Fruit fly (Drosophila melanogaster): ENCODE measurements around the gene spen.

spen gene

dm6 chr2L:203529-204127 is 44.8 kb downstream of the spen start, which contains the start of gene mRpL10 (continued):
- TF ChIP-seq CG30403 (GFP tag; optimal IDR thresholded peaks at IDR 0.05) = peak; percentile 51
- TF ChIP-seq mam (GFP tag; optimal IDR thresholded peaks at IDR 0.05) = peak; percentile 20
- peak; percentile 74 for TF ChIP-seq lbe (GFP tag; optimal IDR thresholded peaks at IDR 0.05)
- peak; percentile 29 for TF ChIP-seq CG9437 (GFP tag; optimal IDR thresholded peaks at IDR 0.05)
- TF ChIP-seq chn (GFP tag; optimal IDR thresholded peaks at IDR 0.05) = peak; percentile 26
- peak; percentile 86 for TF ChIP-seq HLH4C (GFP tag; IDR thresholded peaks at IDR 0.05; ENCODE audit: partially characterized antibody)
- peak; percentile 11 for TF ChIP-seq CG9797 (GFP tag; optimal IDR thresholded peaks at IDR 0.05)
- TF ChIP-seq slou (GFP tag; optimal IDR thresholded peaks at IDR 0.05) = peak; percentile 29
- TF ChIP-seq NK7.1 (GFP tag; optimal IDR thresholded peaks at IDR 0.05) = no peak
- peak; percentile 88 for TF ChIP-seq ato (GFP tag; IDR thresholded peaks at IDR 0.05; ENCODE audit: partially characterized antibody)
- TF ChIP-seq CG1024 (GFP tag; IDR thresholded peaks at IDR 0.05) = 0 out of 2 replicates have a peak, but pooled peaks have one; percentile 36
- TF ChIP-seq Xbp1 (GFP tag; optimal IDR thresholded peaks at IDR 0.05) = peak; percentile 20
- peak; percentile 68 for TF ChIP-seq CG2116 (GFP tag; optimal IDR thresholded peaks at IDR 0.05)
- TF ChIP-seq CG30020 (tag; optimal IDR thresholded peaks at IDR 0.05) = peak; percentile 65
- TF ChIP-seq jigr1 (GFP tag; IDR thresholded peaks at IDR 0.05) = peak; percentile 64; the same call in 1 of the 3 replicates
- TF ChIP-seq Dad (GFP tag; optimal IDR thresholded peaks at IDR 0.05) = peak; percentile 16
- peak; percentile 20 for TF ChIP-seq Mad (GFP tag; optimal IDR thresholded peaks at IDR 0.05)
- peak; percentile 93 for TF ChIP-seq Bgb (GFP tag; IDR thresholded peaks at IDR 0.05; ENCODE audit: partially characterized antibody)
- peak; percentile 55 for TF ChIP-seq lilli (GFP tag; optimal IDR thresholded peaks at IDR 0.05)
- TF ChIP-seq chm (GFP tag; IDR thresholded peaks at IDR 0.05) = no peak
- TF ChIP-seq CG14710 (tag; optimal IDR thresholded peaks at IDR 0.05) = peak; percentile 54
- TF ChIP-seq CG12236 (GFP tag; optimal IDR thresholded peaks at IDR 0.05) = no peak
- TF ChIP-seq pan (optimal IDR thresholded peaks at IDR 0.05) = no peak
- no peak for TF ChIP-seq pan (GFP tag; optimal IDR thresholded peaks at IDR 0.05 in 1 of 2, IDR thresholded peaks at IDR 0.05 in 1 of 2)
- no peak for TF ChIP-seq CG2889 (GFP tag; IDR thresholded peaks at IDR 0.05)
- peak; percentile 29; the same call in 1 of the 2 replicates for TF ChIP-seq Rfx (GFP tag; IDR thresholded peaks at IDR 0.05)
- TF ChIP-seq CG4617 (GFP tag; optimal IDR thresholded peaks at IDR 0.05; ENCODE audit: borderline replicate concordance) = peak; percentile 65
- peak; percentile 17 for TF ChIP-seq Dip3 (GFP tag; optimal IDR thresholded peaks at IDR 0.05)
- TF ChIP-seq dan (GFP tag; IDR thresholded peaks at IDR 0.05) = no peak
- peak; percentile 26 for TF ChIP-seq CG17385 (GFP tag; optimal IDR thresholded peaks at IDR 0.05)
- TF ChIP-seq phol (tag; optimal IDR thresholded peaks at IDR 0.05) = peak; percentile 47
- TF ChIP-seq CG7963 (GFP tag; IDR thresholded peaks at IDR 0.05; ENCODE audit: partially characterized antibody) = peak; percentile 82
- peak; percentile 43 for TF ChIP-seq Fer1 (GFP tag; optimal IDR thresholded peaks at IDR 0.05)
- TF ChIP-seq slbo (GFP tag; IDR thresholded peaks at IDR 0.05) = peak; percentile 45; the same call in 1 of the 2 replicates
- no peak for TF ChIP-seq NfI (GFP tag; optimal IDR thresholded peaks at IDR 0.05)
- TF ChIP-seq CG18262 (tag; optimal IDR thresholded peaks at IDR 0.05) = peak; percentile 39
- no peak for TF ChIP-seq Bdp1 (GFP tag; optimal IDR thresholded peaks at IDR 0.05)
- no peak for TF ChIP-seq CG5245 (GFP tag; optimal IDR thresholded peaks at IDR 0.05)
- TF ChIP-seq CG3847 (GFP tag; IDR thresholded peaks at IDR 0.05) = peak; percentile 53
- peak; percentile 56 for TF ChIP-seq CG12391 (tag; optimal IDR thresholded peaks at IDR 0.05)
- peak; percentile 91 for TF ChIP-seq Opbp (GFP tag; IDR thresholded peaks at IDR 0.05; ENCODE audit: partially characterized antibody)
- TF ChIP-seq HmgZ (tag; optimal IDR thresholded peaks at IDR 0.05) = peak; percentile 45
- peak; percentile 14 for TF ChIP-seq az2 (GFP tag; optimal IDR thresholded peaks at IDR 0.05)
- TF ChIP-seq CG34224 (GFP tag; IDR thresholded peaks at IDR 0.05; ENCODE audit: partially characterized antibody) = peak; percentile 95
- peak; percentile 20 for TF ChIP-seq nerfin-1 (tag; optimal IDR thresholded peaks at IDR 0.05)
- peak; percentile 10 for TF ChIP-seq Hsf (GFP tag; optimal IDR thresholded peaks at IDR 0.05)
- TF ChIP-seq CG15601 (tag; optimal IDR thresholded peaks at IDR 0.05) = no peak
- no peak for TF ChIP-seq eyg (GFP tag; optimal IDR thresholded peaks at IDR 0.05)
- TF ChIP-seq CG10267 (tag; optimal IDR thresholded peaks at IDR 0.05) = peak; percentile 65
- peak; percentile 94 for TF ChIP-seq CG13287 (GFP tag; IDR thresholded peaks at IDR 0.05; ENCODE audit: partially characterized antibody)
